Fruit fly (Drosophila melanogaster) whole organism, embryonic: ENCODE data around the gene Evi5.

Experiments used
- Ada2b ChIP-seq: fragments of 200-800 bp; sonication (Bioruptor generic); IDR thresholded peaks from 2 replicates; pipeline ENCODE4 v1.3.6; 2022; ENCODE audit warnings: missing biosample characterization, missing genetic modification characterization
- B-H2 ChIP-seq: fragments of 200-800 bp; sonication (Bioruptor generic); optimal IDR thresholded peaks from 2 replicates; lab custom pipeline; 2018; ENCODE audit warnings: missing biosample characterization, mild to moderate bottlenecking, missing genetic modification characterization
- Bgb ChIP-seq: fragments of 200-800 bp; sonication (Bioruptor generic); IDR thresholded peaks from 2 replicates; pipeline ENCODE4 v1.3.6; 2022; ENCODE audit warnings: missing biosample characterization, missing genetic modification characterization; ENCODE audit not compliant: partially characterized antibody
- CG1024 ChIP-seq: fragments of 200-800 bp; sonication (Bioruptor generic); IDR thresholded peaks from 2 replicates; pipeline ENCODE4 v1.3.6; 2022; ENCODE audit warnings: missing biosample characterization, missing genetic modification characterization
- CG10366 ChIP-seq: fragments of 200-800 bp; sonication (Bioruptor generic); IDR thresholded peaks from 2 replicates; pipeline ENCODE4 v1.3.6; 2022; ENCODE audit warnings: missing biosample characterization, missing genetic modification characterization
- CG11456 ChIP-seq: fragments of 200-800 bp; sonication (Bioruptor generic); IDR thresholded peaks from 3 replicates; pipeline ENCODE4 v1.3.6; 2022; ENCODE audit warnings: missing biosample characterization, missing genetic modification characterization
- CG11504 ChIP-seq: fragments of 200-800 bp; sonication (Bioruptor generic); optimal IDR thresholded peaks from 3 replicates; lab custom pipeline; 2019; ENCODE audit warnings: missing biosample characterization, mild to moderate bottlenecking, missing genetic modification characterization, moderate library complexity
- CG12219 ChIP-seq: fragments of 200-800 bp; sonication (Bioruptor generic); optimal IDR thresholded peaks from 3 replicates; lab custom pipeline; 2018; ENCODE audit warnings: missing biosample characterization, mild to moderate bottlenecking, missing genetic modification characterization
- CG13123 ChIP-seq: fragments of 200-800 bp; sonication (Bioruptor generic); optimal IDR thresholded peaks from 2 replicates; lab custom pipeline; 2016; ENCODE audit warnings: missing biosample characterization, missing genetic modification characterization
- CG14050 ChIP-seq: fragments of 200-800 bp; sonication (Bioruptor generic); IDR thresholded peaks from 3 replicates; pipeline ENCODE4 v1.3.6; 2022; ENCODE audit warnings: missing biosample characterization, missing genetic modification characterization
- CG15696 ChIP-seq: fragments of 200-800 bp; sonication (Bioruptor generic); optimal IDR thresholded peaks from 2 replicates; lab custom pipeline; 2019; ENCODE audit warnings: missing biosample characterization, mild to moderate bottlenecking, missing genetic modification characterization, moderate library complexity
- CG1603 ChIP-seq: fragments of 200-800 bp; sonication (Bioruptor generic); optimal IDR thresholded peaks from 2 replicates; lab custom pipeline; 2019; ENCODE audit warnings: missing biosample characterization, mild to moderate bottlenecking, missing genetic modification characterization, moderate library complexity
- CG16815 ChIP-seq: fragments of 200-800 bp; sonication (Bioruptor generic); optimal IDR thresholded peaks from 3 replicates; lab custom pipeline; 2017; ENCODE audit warnings: missing biosample characterization, mild to moderate bottlenecking, missing genetic modification characterization
- CG17568 ChIP-seq: fragments of 200-800 bp; sonication (Bioruptor generic); optimal IDR thresholded peaks from 2 replicates; lab custom pipeline; 2018; ENCODE audit warnings: missing biosample characterization, mild to moderate bottlenecking, missing genetic modification characterization, moderate library complexity
- CG18262 ChIP-seq: fragments of 200-800 bp; optimal IDR thresholded peaks from 3 replicates; lab custom pipeline; 2019; ENCODE audit warnings: missing biosample characterization, mild to moderate bottlenecking, missing genetic modification characterization, moderate library complexity
- CG18764 ChIP-seq: fragments of 200-800 bp; sonication (Bioruptor generic); optimal IDR thresholded peaks from 3 replicates; lab custom pipeline; 2016; ENCODE audit warnings: missing biosample characterization, missing genetic modification characterization
- CG31441 ChIP-seq: fragments of 200-800 bp; sonication (Bioruptor generic); IDR thresholded peaks from 2 replicates; pipeline ENCODE4 v1.3.6; 2022; ENCODE audit warnings: missing biosample characterization, missing genetic modification characterization
- CG32772 ChIP-seq: fragments of 200-800 bp; sonication (Bioruptor generic); IDR thresholded peaks from 2 replicates; pipeline ENCODE4 v1.3.6; 2022; ENCODE audit warnings: missing biosample characterization, missing genetic modification characterization
- CG3838 ChIP-seq: fragments of 200-800 bp; sonication (Bioruptor generic); optimal IDR thresholded peaks from 3 replicates; lab custom pipeline; 2016; ENCODE audit warnings: missing biosample characterization, missing genetic modification characterization
- CG3847 ChIP-seq: fragments of 200-800 bp; sonication (Bioruptor generic); IDR thresholded peaks from 2 replicates; pipeline ENCODE4 v1.3.6; 2022; ENCODE audit warnings: missing biosample characterization, missing genetic modification characterization
- CG5180 ChIP-seq: fragments of 200-800 bp; sonication (Bioruptor generic); optimal IDR thresholded peaks from 3 replicates; lab custom pipeline; 2017; ENCODE audit warnings: missing biosample characterization, missing genetic modification characterization, mild to moderate bottlenecking, moderate library complexity, missing genetic modification reagents
- CG6813 ChIP-seq: fragments of 200-800 bp; sonication (Bioruptor generic); optimal IDR thresholded peaks from 2 replicates; lab custom pipeline; 2017; ENCODE audit warnings: missing biosample characterization, missing genetic modification characterization, mild to moderate bottlenecking, moderate library complexity, missing genetic modification reagents
- CG7963 ChIP-seq: fragments of 200-800 bp; sonication (Bioruptor generic); IDR thresholded peaks from 3 replicates; pipeline ENCODE4 v1.3.6; 2022; ENCODE audit warnings: missing biosample characterization, missing genetic modification characterization; ENCODE audit not compliant: partially characterized antibody
- CG8944 ChIP-seq: fragments of 200-800 bp; sonication (Bioruptor generic); optimal IDR thresholded peaks from 3 replicates; lab custom pipeline; 2016; ENCODE audit warnings: missing biosample characterization, missing genetic modification characterization
- Mes4 ChIP-seq: fragments of 200-800 bp; sonication (Bioruptor generic); optimal IDR thresholded peaks from 2 replicates; lab custom pipeline; 2016; ENCODE audit warnings: missing biosample characterization, missing genetic modification characterization
- Oaz ChIP-seq: fragments of 200-800 bp; sonication (Bioruptor generic); IDR thresholded peaks from 2 replicates; pipeline ENCODE4 v1.3.6; 2022; ENCODE audit warnings: missing biosample characterization, missing genetic modification characterization
- Rx ChIP-seq: fragments of 200-800 bp; sonication (Bioruptor generic); IDR thresholded peaks from 2 replicates; pipeline ENCODE4 v1.3.6; 2022; ENCODE audit warnings: missing biosample characterization, missing genetic modification characterization
- TFAM ChIP-seq: fragments of 200-800 bp; sonication (Bioruptor generic); optimal IDR thresholded peaks from 2 replicates; lab custom pipeline; 2017; ENCODE audit warnings: missing biosample characterization, missing genetic modification characterization, inconsistent platforms
- ase ChIP-seq: fragments of 200-800 bp; sonication (Bioruptor generic); IDR thresholded peaks from 3 replicates; pipeline ENCODE4 v1.3.6; 2022; ENCODE audit warnings: missing biosample characterization, missing genetic modification characterization
- ato ChIP-seq: fragments of 200-800 bp; sonication (Bioruptor generic); IDR thresholded peaks from 2 replicates; pipeline ENCODE4 v1.3.6; 2022; ENCODE audit warnings: missing biosample characterization, missing genetic modification characterization; ENCODE audit not compliant: partially characterized antibody
- bbx ChIP-seq: fragments of 200-800 bp; sonication (Bioruptor generic); IDR thresholded peaks from 2 replicates; pipeline ENCODE4 v1.3.6; 2022; ENCODE audit warnings: missing biosample characterization, missing genetic modification characterization; ENCODE audit not compliant: partially characterized antibody
- bcd ChIP-seq: fragments of 200-800 bp; sonication (Bioruptor generic); optimal IDR thresholded peaks from 2 replicates; lab custom pipeline; 2017; ENCODE audit warnings: missing biosample characterization, mild to moderate bottlenecking, missing genetic modification characterization
- br ChIP-seq: fragments of >200 bp; optimal IDR thresholded peaks from 2 replicates; lab custom pipeline; 2017
- cas ChIP-seq: fragments of 200-800 bp; sonication (Bioruptor generic); IDR thresholded peaks from 2 replicates; pipeline ENCODE4 v1.3.6; 2022; ENCODE audit warnings: missing biosample characterization, missing genetic modification characterization
- chif ChIP-seq, 2 experiments: fragments of 200-800 bp; sonication (Bioruptor generic); optimal IDR thresholded peaks; 3 replicates each; lab custom pipeline; 2016; ENCODE audit warnings: missing biosample characterization in 2 of 2, missing genetic modification characterization in 2 of 2
- ci ChIP-seq: fragments of 200-800 bp; sonication (Bioruptor generic); IDR thresholded peaks from 3 replicates; pipeline ENCODE4 v1.3.6; 2022; ENCODE audit warnings: missing biosample characterization, missing genetic modification characterization
- h ChIP-seq: fragments of >200 bp; optimal IDR thresholded peaks from 2 replicates; lab custom pipeline; 2017
- hb ChIP-seq: fragments of 200-800 bp; sonication (Bioruptor generic); IDR thresholded peaks from 3 replicates; pipeline ENCODE4 v1.3.6; 2022; ENCODE audit warnings: missing biosample characterization, missing genetic modification characterization; ENCODE audit not compliant: partially characterized antibody
- kay ChIP-seq: fragments of 200-800 bp; sonication (Bioruptor generic); optimal IDR thresholded peaks from 2 replicates; lab custom pipeline; 2016; ENCODE audit warnings: missing biosample characterization, missing genetic modification characterization
- nom ChIP-seq: fragments of 200-800 bp; sonication (Bioruptor generic); optimal IDR thresholded peaks from 2 replicates; lab custom pipeline; 2017; ENCODE audit warnings: missing biosample characterization, missing genetic modification characterization, mild to moderate bottlenecking, moderate library complexity, missing genetic modification reagents
- prd ChIP-seq, 3 experiments: fragments of >200 bp in 2 of 3; fragments of 200-800 bp in 1 of 3; sonication (Bioruptor generic) in 1 of 3; optimal IDR thresholded peaks in 2 of 3; IDR thresholded peaks in 1 of 3; 2 replicates in 2 of 3; 3 replicates in 1 of 3; pipeline versions ENCODE4 v1.3.6 to Lab custom; 2017 to 2022; ENCODE audit warnings: missing biosample characterization in 1 of 3, missing genetic modification characterization in 1 of 3
- pum ChIP-seq: fragments of 200-800 bp; sonication (Bioruptor generic); optimal IDR thresholded peaks from 2 replicates; lab custom pipeline; 2016; ENCODE audit warnings: missing biosample characterization, missing genetic modification characterization
- sd ChIP-seq: fragments of 200-800 bp; sonication (Bioruptor generic); optimal IDR thresholded peaks from 3 replicates; lab custom pipeline; 2018; ENCODE audit warnings: missing biosample characterization, mild to moderate bottlenecking, missing genetic modification characterization, moderate library complexity
- stc ChIP-seq: fragments of 200-800 bp; sonication (Bioruptor generic); IDR thresholded peaks from 2 replicates; pipeline ENCODE4 v1.3.6; 2022; ENCODE audit warnings: missing biosample characterization, missing genetic modification characterization
- ttk ChIP-seq: fragments of 200-800 bp; sonication (Bioruptor generic); IDR thresholded peaks from 2 replicates; pipeline ENCODE4 v2.1.2; 2022; ENCODE audit warnings: missing biosample characterization, missing genetic modification characterization
- tx ChIP-seq: fragments of 200-800 bp; sonication (Bioruptor generic); optimal IDR thresholded peaks from 2 replicates; lab custom pipeline; 2016; ENCODE audit warnings: missing biosample characterization, missing genetic modification characterization
- vvl ChIP-seq: fragments of 200-800 bp; sonication (Bioruptor generic); IDR thresholded peaks from 2 replicates; pipeline ENCODE4 v1.3.6; 2022; ENCODE audit warnings: missing biosample characterization, missing genetic modification characterization
- z ChIP-seq: fragments of 200-800 bp; sonication (Bioruptor generic); IDR thresholded peaks from 3 replicates; pipeline ENCODE4 v1.3.6; 2022; ENCODE audit warnings: missing biosample characterization, missing genetic modification characterization
- zfh1 ChIP-seq: fragments of 200-800 bp; sonication (Bioruptor generic); IDR thresholded peaks from 3 replicates; pipeline ENCODE4 v1.3.6; 2022; ENCODE audit warnings: missing biosample characterization, missing genetic modification characterization

Gene Evi5

DNA sequence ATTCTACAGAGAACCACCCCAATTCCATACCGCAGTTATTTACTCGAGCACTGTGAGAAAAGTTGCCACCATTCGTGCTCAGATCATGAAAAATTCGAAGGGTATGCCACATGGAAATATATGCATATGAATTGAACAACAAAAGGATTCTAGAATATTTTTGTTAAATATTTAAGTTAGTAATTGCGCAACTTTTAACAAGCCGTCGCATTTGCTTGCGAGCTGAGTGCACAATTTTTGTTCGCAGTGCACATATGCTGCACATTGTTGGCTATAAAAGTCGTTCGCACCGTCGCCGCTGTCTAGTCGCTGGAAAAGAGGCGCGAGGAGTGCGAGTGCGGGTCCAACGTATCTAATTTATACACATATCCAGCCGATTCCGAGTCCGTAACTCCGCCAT is 22.6 kb upstream of the Evi5 start, which contains the start of gene Cyp4g15 (continued):
- TF ChIP-seq CG15696 (tag; lab: Kevin White, UChicago) (no peak), Oaz (GFP tag; lab: Robert Waterston, UW) (no peak), z (no peak)

DNA sequence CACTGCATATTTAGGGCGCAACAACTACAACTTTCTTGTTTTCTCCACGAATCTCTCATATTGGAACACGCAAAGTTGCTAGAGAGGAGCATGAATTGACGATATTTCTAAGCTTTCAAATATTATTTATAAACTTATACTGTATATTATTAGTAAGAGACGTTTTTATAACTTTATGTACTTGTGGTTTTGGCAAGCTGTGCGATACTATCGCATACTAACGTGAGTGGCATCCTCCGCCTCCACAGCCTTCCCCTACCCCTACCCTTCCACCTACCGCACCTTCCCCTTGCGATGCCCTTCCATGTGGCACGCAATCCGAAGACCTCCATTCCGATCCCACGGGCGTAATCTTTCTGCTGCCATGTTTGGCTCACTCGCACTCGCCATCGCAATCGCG is 14.1 kb upstream of the Evi5 start:
- TF ChIP-seq CG13123 (no peak), CG11456 (peak; percentile 61; the same call in 1 of the 3 replicates), CG8944 (GFP tag; lab: Kevin White, UChicago) (no peak), CG31441 (GFP tag; lab: Robert Waterston, UW) (0 out of 2 replicates have a peak, but pooled peaks have one; percentile 18), pum (GFP tag; lab: Kevin White, UChicago) (no peak), TFAM (GFP tag; lab: Kevin White, UChicago) (no peak), prd (optimal IDR thresholded peaks at IDR 0.05; lab: Kevin White, UChicago) (no peak), prd (GFP tag; IDR thresholded peaks at IDR 0.05; lab: Robert Waterston, UW) (peak; percentile 56; the same call in 2 of the 3 replicates), Mes4 (no peak), CG3847 (GFP tag; lab: Robert Waterston, UW) (no peak), B-H2 (no peak), CG1024 (GFP tag; lab: Robert Waterston, UW) (no peak), ci (GFP tag; lab: Robert Waterston, UW) (peak; percentile 78), ase (GFP tag; lab: Robert Waterston, UW) (peak; percentile 31; the same call in 1 of the 3 replicates), stc (GFP tag; lab: Robert Waterston, UW) (peak; percentile 36; the same call in 1 of the 2 replicates), ttk (GFP tag; lab: Robert Waterston, UW) (no peak), CG32772 (GFP tag; lab: Robert Waterston, UW) (peak; percentile 55), nom (no peak), bcd (no peak), CG7963 (no peak), CG6813 (GFP tag; lab: Kevin White, UChicago) (no peak), br (lab: Kevin White, UChicago) (no peak), CG11504 (tag; lab: Kevin White, UChicago) (peak; percentile 33), CG18262 (tag; lab: Kevin White, UChicago) (no peak), zfh1 (GFP tag; lab: Robert Waterston, UW) (no peak), CG18764 (no peak), CG10366 (GFP tag; lab: Robert Waterston, UW) (peak; percentile 42; the same call in 1 of the 2 replicates), tx (no peak), CG3838 (GFP tag; lab: Kevin White, UChicago) (no peak), CG5180 (GFP tag; lab: Kevin White, UChicago) (no peak), Rx (GFP tag; lab: Robert Waterston, UW) (0 out of 2 replicates have a peak, but pooled peaks have one; percentile 29), kay (no peak), CG1603 (no peak), hb (GFP tag; lab: Robert Waterston, UW) (no peak), CG17568 (GFP tag; lab: Kevin White, UChicago) (no peak), vvl (GFP tag; lab: Robert Waterston, UW) (peak; percentile 69), CG16815 (GFP tag; lab: Kevin White, UChicago) (no peak), Bgb (GFP tag; lab: Robert Waterston, UW) (peak; percentile 9; the same call in 1 of the 2 replicates), Ada2b (GFP tag; lab: Robert Waterston, UW) (peak; percentile 33; the same call in 1 of the 2 replicates), CG14050 (GFP tag; lab: Robert Waterston, UW) (0 out of 3 replicates have a peak, but pooled peaks have one; percentile 10), CG12219 (no peak), h (lab: Kevin White, UChicago) (no peak), cas (peak; percentile 20; the same call in 1 of the 2 replicates), bbx (GFP tag; lab: Robert Waterston, UW) (no peak), sd (tag; lab: Kevin White, UChicago) (no peak), ato (GFP tag; lab: Robert Waterston, UW) (no peak), chif (GFP tag; optimal IDR thresholded peaks at IDR 0.05; lab: Kevin White, UChicago) (no peak)
